Worm (Caenorhabditis elegans) whole organism, L4 larva: ENCODE data around the gene dars-2.

Experiments
- ZK337.2 ChIP-seq: fragments of 200-800 bp; sonication (Bioruptor generic); IDR thresholded peaks from 2 replicates; pipeline ENCODE4 v1.3.6; 2022; ENCODE audit warnings: missing genetic modification reagents, missing genetic modification characterization, missing compliant biosample characterization
- jun-1 ChIP-seq: fragments of 150-350 bp; optimal IDR thresholded peaks from 2 replicates; lab custom pipeline; 2014; ENCODE audit warnings: missing biosample characterization, missing genetic modification reagents, missing genetic modification characterization
- lin-13 ChIP-seq: fragments of 150-350 bp; optimal IDR thresholded peaks from 2 replicates; lab custom pipeline; 2014; ENCODE audit warnings: missing biosample characterization, missing genetic modification reagents, missing genetic modification characterization
- lin-39 ChIP-seq: fragments of 150-350 bp; optimal IDR thresholded peaks from 2 replicates; lab custom pipeline; 2014; ENCODE audit warnings: missing biosample characterization, missing genetic modification reagents, missing genetic modification characterization
- nhr-102 ChIP-seq: sonication (generic microtip); optimal IDR thresholded peaks from 2 replicates; lab custom pipeline; 2016; ENCODE audit warnings: mild to moderate bottlenecking, missing genetic modification characterization, moderate library complexity, missing compliant biosample characterization
- snpc-4 ChIP-seq: fragments of 150-350 bp; optimal IDR thresholded peaks from 2 replicates; lab custom pipeline; 2014; ENCODE audit warnings: missing biosample characterization, missing genetic modification characterization

DNA sequence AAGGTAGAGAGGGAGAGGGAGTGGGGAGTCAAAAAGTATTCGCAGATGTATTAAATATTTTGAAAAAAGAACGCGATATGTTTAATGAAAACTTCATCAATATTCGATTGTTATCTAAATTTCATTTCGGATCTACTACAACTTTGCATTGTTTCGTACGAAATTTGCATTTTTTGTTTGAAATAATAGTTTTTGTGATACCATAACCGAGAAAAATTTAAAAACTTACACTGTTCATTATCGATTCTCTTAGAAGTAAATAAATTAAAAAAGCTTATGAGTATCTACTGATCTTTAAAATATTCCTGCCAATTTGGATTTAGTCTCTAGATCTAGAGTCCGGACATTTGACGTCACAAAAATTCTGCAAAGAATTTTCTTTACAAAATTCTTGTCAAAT is 31.7 kb downstream of the dars-2 start, which contains the start of gene R07B7.9:
- TF ChIP-seq snpc-4 (tag; lab: Kevin White, UChicago) (no peak), nhr-102 (tag; lab: Kevin White, UChicago) (no peak), lin-13 (no peak), jun-1 (tag; lab: Kevin White, UChicago) (no peak), ZK337.2 (no peak), lin-39 (no peak)
